Fruit fly (Drosophila melanogaster) whole organism, embryonic: Measurements from ENCODE around the gene CrebB.

ENCODE experiments used
- CG13123 ChIP-seq: fragments of 200-800 bp; sonication (Bioruptor generic); optimal IDR thresholded peaks from 2 replicates; lab custom pipeline; 2016; ENCODE audit warnings: missing biosample characterization, missing genetic modification characterization
- CG15269 ChIP-seq: fragments of 200-800 bp; sonication (Bioruptor generic); optimal IDR thresholded peaks from 2 replicates; lab custom pipeline; 2018; ENCODE audit warnings: missing biosample characterization, mild to moderate bottlenecking, missing genetic modification characterization, moderate library complexity
- CG4854 ChIP-seq: fragments of 200-800 bp; sonication (Bioruptor generic); optimal IDR thresholded peaks from 2 replicates; lab custom pipeline; 2016; ENCODE audit warnings: missing biosample characterization, missing genetic modification characterization, inconsistent platforms
- CG9609 ChIP-seq: fragments of 200-800 bp; sonication (Bioruptor generic); optimal IDR thresholded peaks from 3 replicates; lab custom pipeline; 2016; ENCODE audit warnings: missing biosample characterization, missing genetic modification characterization
- Drgx ChIP-seq: fragments of 200-800 bp; sonication (Bioruptor generic); IDR thresholded peaks from 2 replicates; pipeline ENCODE4 v1.3.6; 2022; ENCODE audit warnings: missing biosample characterization, missing genetic modification characterization
- Ets65A ChIP-seq: fragments of 200-800 bp; sonication (Bioruptor generic); peaks from one replicate; lab custom pipeline; 2016; ENCODE audit warnings: missing biosample characterization, missing genetic modification characterization
- Max ChIP-seq: fragments of 200-800 bp; sonication (Bioruptor generic); optimal IDR thresholded peaks from 2 replicates; lab custom pipeline; 2016; ENCODE audit warnings: missing biosample characterization, mild to moderate bottlenecking, missing genetic modification characterization
- Opbp ChIP-seq: fragments of 200-800 bp; sonication (Bioruptor generic); IDR thresholded peaks from 3 replicates; pipeline ENCODE4 v1.3.6; 2022; ENCODE audit warnings: missing biosample characterization, missing genetic modification characterization; ENCODE audit not compliant: partially characterized antibody
- bsh ChIP-seq, 2 experiments: fragments of 200-800 bp; sonication (Bioruptor generic); optimal IDR thresholded peaks; 2 replicates each; lab custom pipeline; 2017 to 2018; ENCODE audit warnings: mild to moderate bottlenecking in 2 of 2, missing biosample characterization in 2 of 2, missing genetic modification characterization in 2 of 2, moderate library complexity in 1 of 2
- chn ChIP-seq: fragments of 200-800 bp; sonication (Bioruptor generic); optimal IDR thresholded peaks from 2 replicates; lab custom pipeline; 2016; ENCODE audit warnings: missing biosample characterization, missing genetic modification characterization
- fd96Cb ChIP-seq: fragments of 200-800 bp; sonication (Bioruptor generic); optimal IDR thresholded peaks from 2 replicates; lab custom pipeline; 2018; ENCODE audit warnings: missing biosample characterization, mild to moderate bottlenecking, missing genetic modification characterization, moderate library complexity
- gsb-n ChIP-seq: fragments of 200-800 bp; sonication (Bioruptor generic); optimal IDR thresholded peaks from 3 replicates; lab custom pipeline; 2018; ENCODE audit warnings: missing biosample characterization, mild to moderate bottlenecking, missing genetic modification characterization
- wor ChIP-seq: fragments of 200-800 bp; sonication (Bioruptor generic); IDR thresholded peaks from 2 replicates; pipeline ENCODE4 v1.3.6; 2022; ENCODE audit warnings: missing biosample characterization, missing genetic modification characterization

- TF ChIP-seq Drgx (GFP tag; lab: Robert Waterston, UW) (no peak), gsb-n (tag; lab: Kevin White, UChicago) (no peak), CG9609 (GFP tag; lab: Kevin White, UChicago) (no peak), fd96Cb (no peak), Opbp (GFP tag; lab: Robert Waterston, UW) (no peak), Max (no peak), CG15269 (tag; lab: Kevin White, UChicago) (no peak), Ets65A (GFP tag; lab: Kevin White, UChicago) (no peak), bsh (GFP tag; optimal IDR thresholded peaks at IDR 0.05; lab: Kevin White, UChicago) (no peak), CG13123 (GFP tag; lab: Kevin White, UChicago) (no peak), chn (GFP tag; lab: Kevin White, UChicago) (no peak), CG4854 (GFP tag; lab: Kevin White, UChicago) (no peak), wor (no peak)
These were observed 2.7 kb upstream of the CrebB start for dm6 chrX:18363423-18363822.
